Fruit fly (Drosophila melanogaster): Measurements from ENCODE around the gene Dbp21E2.

DNA sequence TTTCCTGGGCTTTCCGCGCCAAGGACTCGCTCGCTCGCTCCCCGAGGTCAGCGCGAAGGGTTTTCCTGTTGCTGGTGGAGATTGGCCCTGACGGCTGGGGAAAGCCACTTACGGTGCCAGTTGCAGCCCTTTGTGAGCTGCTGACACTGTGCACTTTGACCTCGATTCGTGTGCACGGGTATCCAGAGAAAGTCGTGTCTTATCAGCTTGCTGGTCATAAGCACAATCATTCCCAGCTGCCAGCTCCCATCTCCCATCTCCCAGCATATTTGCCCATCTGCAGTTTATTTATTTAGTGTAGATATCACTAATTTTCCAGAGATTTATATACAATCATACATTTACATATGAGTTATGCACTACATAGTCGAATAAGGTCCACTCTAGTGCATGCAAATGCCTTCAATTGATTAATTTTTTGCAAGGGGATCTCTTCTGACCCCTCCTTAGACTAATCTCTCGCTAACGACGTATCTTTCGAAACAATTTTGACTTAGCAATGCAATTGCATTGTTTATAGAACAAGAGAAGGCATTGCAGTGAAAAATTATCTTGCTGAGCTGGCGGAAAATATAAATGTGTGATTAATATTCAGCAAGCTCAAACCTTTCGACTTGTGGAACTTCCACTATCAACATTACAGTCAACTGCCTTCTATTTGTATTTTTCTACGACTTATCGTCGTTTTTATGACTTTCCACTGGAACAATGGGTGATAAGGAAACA, 10.8 kb downstream of the Dbp21E2 start:
- TF ChIP-seq h (optimal IDR thresholded peaks at IDR 0.05) = no peak
- TF ChIP-seq Sin3A (optimal IDR thresholded peaks at IDR 0.05) = no peak
- TF ChIP-seq psq (optimal IDR thresholded peaks at IDR 0.05) = no peak
- TF ChIP-seq Myc (optimal IDR thresholded peaks at IDR 0.05) = no peak

Data from Kc167 (cell line).